Fruit fly (Drosophila melanogaster): ENCODE data around the gene Tim9b.

- no peak for TF ChIP-seq sage (GFP tag; optimal IDR thresholded peaks at IDR 0.05)
- no peak for TF ChIP-seq CG9705 (GFP tag; optimal IDR thresholded peaks at IDR 0.05)
- TF ChIP-seq Hnf4 (GFP tag; optimal IDR thresholded peaks at IDR 0.05), result no peak
Observed at dm6 chrX:19637434-19638327, 19.3 kb upstream of the Tim9b start.

All from whole organism, wandering third instar larva.